Worm (Caenorhabditis elegans): Measurements from ENCODE around the gene C54D10.13.

The C54D10.13 gene

ce11 chrV:12433105-12433504 lies 1.0 kb upstream of the C54D10.13 start:
- TF ChIP-seq ekl-4 (GFP tag; IDR thresholded peaks at IDR 0.05) (no peak), ZK185.1 (tag; optimal IDR thresholded peaks at IDR 0.05; ENCODE audit: poor library complexity, severe bottlenecking) (no peak), F37B4.10 (GFP tag; IDR thresholded peaks at IDR 0.05) (no peak), F57C9.4 (tag; optimal IDR thresholded peaks at IDR 0.05) (no peak), madf-8 (GFP tag; conservative IDR thresholded peaks at IDR 0.05) (no peak), akir-1 (GFP tag; optimal IDR thresholded peaks at IDR 0.05) (no peak), lin-26 (GFP tag; IDR thresholded peaks at IDR 0.05) (no peak), mes-4 (tag; optimal IDR thresholded peaks at IDR 0.05) (no peak), nhr-80 (tag; optimal IDR thresholded peaks at IDR 0.05) (no peak), attf-3 (GFP tag; conservative IDR thresholded peaks at IDR 0.05) (no peak), F55B11.4 (tag; optimal IDR thresholded peaks at IDR 0.05; ENCODE audit: borderline replicate concordance, insufficient read depth) (no peak), K12H6.12 (tag; optimal IDR thresholded peaks at IDR 0.05) (no peak), ets-4 (GFP tag; optimal IDR thresholded peaks at IDR 0.05) (no peak), F33H1.4 (GFP tag; IDR thresholded peaks at IDR 0.05) (no peak), dox-1 (GFP tag; IDR thresholded peaks at IDR 0.05) (no peak), nfyb-1 (GFP tag; IDR thresholded peaks at IDR 0.05) (no peak), nhr-120 (GFP tag; IDR thresholded peaks at IDR 0.05) (no peak), B0035.1 (tag; optimal IDR thresholded peaks at IDR 0.05) (no peak), snpc-3.4 (tag; optimal IDR thresholded peaks at IDR 0.05) (no peak)

ce11 chrV:12429039-12429438 lies 3.0 kb downstream of the C54D10.13 start, which contains the start of gene C54D10.5:
C54D10.5 (plus strand) TSS chrV:12429339.
- TF ChIP-seq cebp-2 (GFP tag; IDR thresholded peaks at IDR 0.05) (no peak), rpc-1 (optimal IDR thresholded peaks at IDR 0.05) (no peak), rpc-1 (tag; optimal IDR thresholded peaks at IDR 0.05) (no peak), madf-10 (tag; optimal IDR thresholded peaks at IDR 0.05) (no peak), aptf-2 (GFP tag; conservative IDR thresholded peaks at IDR 0.05) (no peak), ztf-3 (GFP tag; optimal IDR thresholded peaks at IDR 0.05) (no peak), nhr-179 (tag; optimal IDR thresholded peaks at IDR 0.05) (no peak), ztf-26 (tag; optimal IDR thresholded peaks at IDR 0.05) (no peak), die-1 (tag; optimal IDR thresholded peaks at IDR 0.05) (no peak)

ce11 chrV:12427826-12428225 lies 4.3 kb downstream of the C54D10.13 start:
- no peak for TF ChIP-seq akir-1 (GFP tag; optimal IDR thresholded peaks at IDR 0.05)
- no peak for TF ChIP-seq egrh-3 (GFP tag; IDR thresholded peaks at IDR 0.05)
- TF ChIP-seq sdz-38 (tag; optimal IDR thresholded peaks at IDR 0.05), result no peak
- no peak for TF ChIP-seq ztf-18 (tag; optimal IDR thresholded peaks at IDR 0.05)

ce11 chrV:12421360-12421759 lies 10.7 kb downstream of the C54D10.13 start:
- no peak for TF ChIP-seq rec-8 (tag; optimal IDR thresholded peaks at IDR 0.05)
- no peak for TF ChIP-seq ztf-28 (GFP tag; IDR thresholded peaks at IDR 0.05)
- TF ChIP-seq K12H6.12 (tag; optimal IDR thresholded peaks at IDR 0.05), result no peak
- no peak for TF ChIP-seq nhr-179 (tag; optimal IDR thresholded peaks at IDR 0.05)
- TF ChIP-seq madf-6 (GFP tag; IDR thresholded peaks at IDR 0.05), result no peak
- no peak for TF ChIP-seq F33H1.4 (GFP tag; IDR thresholded peaks at IDR 0.05)
- no peak for TF ChIP-seq let-607 (tag; optimal IDR thresholded peaks at IDR 0.05)
